Fruit fly (Drosophila melanogaster): ENCODE results near the gene Nmd3.
A peak's percentile ranks its signal among the peaks of the same experiment; 100 is the strongest.

Gene Nmd3

DNA sequence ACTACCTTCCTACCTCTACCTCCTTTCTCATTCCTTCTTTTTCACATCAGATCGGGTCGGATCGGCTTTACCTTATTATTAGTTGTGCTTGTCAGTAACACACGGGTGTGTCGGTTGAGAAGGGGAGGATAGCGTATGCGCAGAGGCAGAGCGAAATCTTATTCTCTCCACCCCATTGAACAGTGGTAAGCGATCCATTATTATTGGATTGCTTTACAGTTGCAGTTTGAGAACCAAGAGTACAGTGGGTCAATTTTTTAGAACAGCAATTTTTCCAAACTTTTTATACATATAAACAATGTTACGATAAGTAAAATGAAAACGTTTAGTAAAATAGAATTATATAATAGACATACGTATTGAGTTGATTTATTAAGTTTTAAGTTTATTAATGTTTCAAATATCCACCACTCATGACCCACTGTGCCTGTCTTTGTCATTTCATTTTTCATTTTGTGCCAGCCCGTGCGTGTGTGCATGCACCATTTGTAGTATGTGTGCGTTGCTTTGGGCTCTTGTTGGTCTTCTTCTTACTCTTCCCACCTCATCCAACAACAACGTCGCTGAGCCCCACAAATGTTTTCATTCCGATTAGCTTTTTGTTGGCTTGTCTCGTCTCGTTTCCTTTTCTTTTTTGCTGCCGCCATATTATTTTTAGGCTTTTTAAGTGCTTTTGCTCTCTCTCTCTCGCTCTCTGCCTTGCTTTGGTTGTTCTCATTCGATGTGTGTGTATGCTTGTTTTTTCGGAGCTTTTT lies 46.7 kb downstream of the Nmd3 start (continued):
- TF ChIP-seq H2.0 (GFP tag; IDR thresholded peaks at IDR 0.05) (peak; percentile 98), ato (GFP tag; IDR thresholded peaks at IDR 0.05; ENCODE audit: partially characterized antibody) (peak; percentile 61), CG18599 (GFP tag; optimal IDR thresholded peaks at IDR 0.05) (peak; percentile 100), CG30431 (GFP tag; optimal IDR thresholded peaks at IDR 0.05) (peak; percentile 98), nmo (GFP tag; optimal IDR thresholded peaks at IDR 0.05) (peak; percentile 99), CG30020 (tag; optimal IDR thresholded peaks at IDR 0.05) (peak; percentile 84), CG42726 (GFP tag; IDR thresholded peaks at IDR 0.05; ENCODE audit: partially characterized antibody) (no peak; the same call in 1 of the 2 replicates), CG15073 (GFP tag; optimal IDR thresholded peaks at IDR 0.05) (peak; percentile 89), disco-r (GFP tag; optimal IDR thresholded peaks at IDR 0.05) (peak; percentile 94), CG18262 (tag; optimal IDR thresholded peaks at IDR 0.05) (peak; percentile 99), CG31224 (GFP tag; IDR thresholded peaks at IDR 0.05) (peak; percentile 97), usp (GFP tag; optimal IDR thresholded peaks at IDR 0.05) (no peak), cg (GFP tag; optimal IDR thresholded peaks at IDR 0.05) (peak; percentile 65), tgo (GFP tag; IDR thresholded peaks at IDR 0.05) (peak; percentile 99), E2f2 (GFP tag; IDR thresholded peaks at IDR 0.05) (peak; percentile 79), ftz-f1 (GFP tag; optimal IDR thresholded peaks at IDR 0.05) (peak; percentile 32), ro (GFP tag; IDR thresholded peaks at IDR 0.05) (peak; percentile 96), pzg (GFP tag; optimal IDR thresholded peaks at IDR 0.05) (peak; percentile 20), Rx (GFP tag; IDR thresholded peaks at IDR 0.05) (peak; percentile 96), Dfd (GFP tag; optimal IDR thresholded peaks at IDR 0.05) (no peak), CG10654 (GFP tag; optimal IDR thresholded peaks at IDR 0.05) (peak; percentile 99), CG15696 (tag; optimal IDR thresholded peaks at IDR 0.05) (peak; percentile 99), Chrac-16 (GFP tag; optimal IDR thresholded peaks at IDR 0.05) (peak; percentile 98), CG2678 (tag; optimal IDR thresholded peaks at IDR 0.05) (peak; percentile 100), lab (GFP tag; optimal IDR thresholded peaks at IDR 0.05) (peak; percentile 99), CG10543 (GFP tag; optimal IDR thresholded peaks at IDR 0.05) (peak; percentile 100), Bgb (GFP tag; IDR thresholded peaks at IDR 0.05; ENCODE audit: partially characterized antibody) (peak; percentile 47; the same call in 1 of the 2 replicates), cwo (GFP tag; optimal IDR thresholded peaks at IDR 0.05) (peak; percentile 98), chinmo (GFP tag; IDR thresholded peaks at IDR 0.05; ENCODE audit: partially characterized antibody) (peak; percentile 81), emc (GFP tag; optimal IDR thresholded peaks at IDR 0.05) (peak; percentile 90), CG3163 (GFP tag; optimal IDR thresholded peaks at IDR 0.05) (peak; percentile 35), H15 (GFP tag; IDR thresholded peaks at IDR 0.05) (peak; percentile 98), Hr39 (optimal IDR thresholded peaks at IDR 0.05) (no peak), Lim3 (GFP tag; IDR thresholded peaks at IDR 0.05) (peak; percentile 96), Doc3 (GFP tag; IDR thresholded peaks at IDR 0.05; ENCODE audit: partially characterized antibody) (no peak), CG17385 (GFP tag; optimal IDR thresholded peaks at IDR 0.05) (peak; percentile 99), CG13775 (GFP tag; optimal IDR thresholded peaks at IDR 0.05) (peak; percentile 98), Side (GFP tag; optimal IDR thresholded peaks at IDR 0.05) (peak; percentile 92), grn (GFP tag; optimal IDR thresholded peaks at IDR 0.05) (peak; percentile 84), CG3995 (GFP tag; optimal IDR thresholded peaks at IDR 0.05) (peak; percentile 86), CG11085 (GFP tag; IDR thresholded peaks at IDR 0.05) (peak; percentile 98), Poxn (GFP tag; IDR thresholded peaks at IDR 0.05) (peak; percentile 97), CG1792 (GFP tag; optimal IDR thresholded peaks at IDR 0.05) (peak; percentile 75), HLHmδ (GFP tag; optimal IDR thresholded peaks at IDR 0.05) (no peak), Lhr (GFP tag; optimal IDR thresholded peaks at IDR 0.05) (peak; percentile 96), dysf (GFP tag; IDR thresholded peaks at IDR 0.05) (peak; percentile 99), cas (GFP tag; IDR thresholded peaks at IDR 0.05) (peak; percentile 96), az2 (GFP tag; optimal IDR thresholded peaks at IDR 0.05) (peak; percentile 98), repo (GFP tag; optimal IDR thresholded peaks at IDR 0.05) (peak; percentile 88), da (GFP tag; optimal IDR thresholded peaks at IDR 0.05) (peak; percentile 84)

Measured in whole organism, embryonic.